Worm (Caenorhabditis elegans) whole organism, young adult: ENCODE measurements around the gene daf-38.

Experiments used
- B0019.2 ChIP-seq: fragments of 200-800 bp; sonication (Bioruptor generic); conservative IDR thresholded peaks from 2 replicates; pipeline ENCODE4 v1.3.6; 2022; ENCODE audit warnings: missing genetic modification reagents, missing genetic modification characterization, missing compliant biosample characterization
- F10E7.11 ChIP-seq: sonication (generic microtip); optimal IDR thresholded peaks from 2 replicates; lab custom pipeline; 2017; ENCODE audit warnings: mild to moderate bottlenecking, missing genetic modification characterization, moderate library complexity, missing compliant biosample characterization
- F49E8.2 ChIP-seq: sonication (generic microtip); optimal IDR thresholded peaks from 3 replicates; lab custom pipeline; 2017; ENCODE audit warnings: missing genetic modification characterization, mild to moderate bottlenecking, missing compliant biosample characterization, antibody characterized with exemption, moderate library complexity; ENCODE audit not compliant: insufficient read depth
- F52B5.7 ChIP-seq: sonication (generic microtip); optimal IDR thresholded peaks from 2 replicates; lab custom pipeline; 2016; ENCODE audit warnings: mild to moderate bottlenecking, missing genetic modification characterization, missing compliant biosample characterization
- ama-1 ChIP-seq, 3 experiments: fragments of 150-350 bp in 1 of 3; sonication (generic microtip) in 2 of 3; optimal IDR thresholded peaks; 2 replicates each; lab custom pipeline; 2014 to 2018; ENCODE audit warnings: missing biosample characterization in 2 of 3, missing genetic modification characterization in 2 of 3, missing genetic modification reagents in 2 of 3
- attf-3 ChIP-seq: fragments of 200-800 bp; sonication (Bioruptor generic); conservative IDR thresholded peaks from 2 replicates; pipeline ENCODE4 v1.3.6; 2022; ENCODE audit warnings: missing genetic modification reagents, missing genetic modification characterization, missing compliant biosample characterization
- efl-1 ChIP-seq: fragments of 150-350 bp; optimal IDR thresholded peaks from 2 replicates; lab custom pipeline; 2014; ENCODE audit warnings: missing biosample characterization, missing genetic modification reagents, missing genetic modification characterization
- ets-4 ChIP-seq: fragments of 200-800 bp; sonication (Bioruptor generic); optimal IDR thresholded peaks from 2 replicates; lab custom pipeline; 2018; ENCODE audit warnings: mild to moderate bottlenecking, missing genetic modification characterization, missing compliant biosample characterization
- hlh-26 ChIP-seq: fragments of 200-800 bp; sonication (Bioruptor generic); conservative IDR thresholded peaks from 2 replicates; pipeline ENCODE4 v1.3.6; 2022; ENCODE audit warnings: missing genetic modification reagents, missing genetic modification characterization, missing compliant biosample characterization
- lin-54 ChIP-seq: fragments of 200-800 bp; sonication (Bioruptor generic); optimal IDR thresholded peaks from 2 replicates; lab custom pipeline; 2018; ENCODE audit warnings: mild to moderate bottlenecking, missing genetic modification characterization, missing compliant biosample characterization
- nhr-90 ChIP-seq: sonication (generic microtip); optimal IDR thresholded peaks from 2 replicates; lab custom pipeline; 2016; ENCODE audit warnings: missing genotype, mild to moderate bottlenecking, missing genetic modification characterization, missing compliant biosample characterization
- snpc-4 ChIP-seq, 5 experiments: fragments of 150-350 bp in 1 of 5; sonication (generic microtip) in 4 of 5; optimal IDR thresholded peaks; 2 replicates each; lab custom pipeline; 2014 to 2018; ENCODE audit warnings: missing genetic modification characterization in 5 of 5, missing biosample characterization in 3 of 5, antibody characterized with exemption in 2 of 5, mild to moderate bottlenecking in 2 of 5, missing compliant biosample characterization in 2 of 5, missing genotype in 2 of 5, moderate library complexity in 2 of 5, missing genetic modification reagents in 1 of 5
- sptf-2 ChIP-seq: fragments of 200-800 bp; sonication (Bioruptor generic); optimal IDR thresholded peaks from 2 replicates; lab custom pipeline; 2018; ENCODE audit warnings: mild to moderate bottlenecking, missing genetic modification characterization, missing compliant biosample characterization

- TF ChIP-seq sptf-2 (GFP tag; lab: Kevin White, UChicago), result no peak
- no peak for TF ChIP-seq ama-1 (optimal IDR thresholded peaks at IDR 0.05; lab: Kevin White, UChicago)
- no peak for TF ChIP-seq ama-1 (GFP tag; optimal IDR thresholded peaks at IDR 0.05; lab: Kevin White, UChicago)
- no peak for TF ChIP-seq hlh-26
- TF ChIP-seq F52B5.7 (tag; lab: Kevin White, UChicago), result no peak
- TF ChIP-seq snpc-4 (GFP tag; optimal IDR thresholded peaks at IDR 0.05; lab: Kevin White, UChicago), result peak; percentile 92
- TF ChIP-seq snpc-4 (tag; optimal IDR thresholded peaks at IDR 0.05; lab: Kevin White, UChicago), result peak; percentile 17 to 98 (median 95)
- TF ChIP-seq F10E7.11 (tag; lab: Kevin White, UChicago), result no peak
- no peak for TF ChIP-seq ets-4 (GFP tag; lab: Kevin White, UChicago)
- peak; percentile 15 for TF ChIP-seq nhr-90
- no peak for TF ChIP-seq B0019.2
- no peak for TF ChIP-seq lin-54 (GFP tag; lab: Kevin White, UChicago)
- no peak for TF ChIP-seq efl-1 (GFP tag; lab: Kevin White, UChicago)
- TF ChIP-seq attf-3, result no peak
- TF ChIP-seq F49E8.2 (tag; lab: Kevin White, UChicago), result no peak
These were observed 26.6 kb upstream of the daf-38 start for ce11 chrIV:15793213-15793612.
